Worm (Caenorhabditis elegans) whole organism, early embryonic: ENCODE measurements around the gene nhr-84.

ENCODE experiments used
- B0310.2 ChIP-seq: sonication (generic microtip); optimal IDR thresholded peaks from 2 replicates; lab custom pipeline; 2016; ENCODE audit warnings: mild to moderate bottlenecking, missing genetic modification characterization, missing compliant biosample characterization
- F13C5.2 ChIP-seq: sonication (generic microtip); optimal IDR thresholded peaks from 2 replicates; lab custom pipeline; 2017; ENCODE audit warnings: mild to moderate bottlenecking, missing genetic modification characterization, inconsistent platforms, missing compliant biosample characterization
- aly-1 ChIP-seq: sonication (generic microtip); optimal IDR thresholded peaks from 2 replicates; lab custom pipeline; 2016; ENCODE audit warnings: missing genetic modification characterization, missing compliant biosample characterization
- ama-1 ChIP-seq: fragments of 150-350 bp; optimal IDR thresholded peaks from 2 replicates; lab custom pipeline; 2014
- ceh-13 ChIP-seq: fragments of 200-800 bp; sonication (Bioruptor generic); optimal IDR thresholded peaks from 2 replicates; lab custom pipeline; 2018; ENCODE audit warnings: mild to moderate bottlenecking, missing genetic modification characterization, missing compliant biosample characterization
- ceh-36 ChIP-seq: sonication (generic microtip); optimal IDR thresholded peaks from 2 replicates; lab custom pipeline; 2016; ENCODE audit warnings: missing genetic modification characterization, inconsistent platforms, missing compliant biosample characterization
- ets-7 ChIP-seq: sonication (generic microtip); optimal IDR thresholded peaks from 2 replicates; lab custom pipeline; 2016; ENCODE audit warnings: missing genotype, missing genetic modification characterization, missing compliant biosample characterization
- flt-1 ChIP-seq: fragments of 200-800 bp; sonication (Bioruptor generic); IDR thresholded peaks from 2 replicates; pipeline ENCODE4 v1.3.6; 2022; ENCODE audit warnings: missing genetic modification characterization, missing compliant biosample characterization
- hmbx-1 ChIP-seq: sonication (generic microtip); optimal IDR thresholded peaks from 2 replicates; lab custom pipeline; 2016; ENCODE audit warnings: mild to moderate bottlenecking, missing genetic modification characterization, missing compliant biosample characterization
- hmg-4 ChIP-seq: fragments of 200-800 bp; sonication (Bioruptor generic); optimal IDR thresholded peaks from 2 replicates; lab custom pipeline; 2018; ENCODE audit warnings: mild to moderate bottlenecking, missing genetic modification characterization, missing compliant biosample characterization
- hnd-1 ChIP-seq: sonication (generic microtip); optimal IDR thresholded peaks from 2 replicates; lab custom pipeline; 2016; ENCODE audit warnings: missing genetic modification characterization, missing compliant biosample characterization
- pes-1 ChIP-seq: fragments of 200-800 bp; sonication (Bioruptor generic); IDR thresholded peaks from 2 replicates; pipeline ENCODE4 v1.3.6; 2022; ENCODE audit warnings: missing genetic modification reagents, missing genetic modification characterization, missing compliant biosample characterization
- scrt-1 ChIP-seq: fragments of 200-800 bp; sonication (Bioruptor generic); IDR thresholded peaks from 2 replicates; pipeline ENCODE4 v1.3.6; 2022; ENCODE audit warnings: missing genetic modification characterization, missing compliant biosample characterization
- sea-1 ChIP-seq: fragments of 200-800 bp; sonication (Bioruptor generic); conservative IDR thresholded peaks from 2 replicates; pipeline ENCODE4 v1.3.6; 2022; ENCODE audit warnings: missing genetic modification characterization, missing compliant biosample characterization
- tbx-11 ChIP-seq: fragments of 200-800 bp; sonication (Bioruptor generic); IDR thresholded peaks from 2 replicates; pipeline ENCODE4 v1.3.6; 2022; ENCODE audit warnings: missing genetic modification characterization, missing compliant biosample characterization
- tbx-37 ChIP-seq: fragments of 200-800 bp; sonication (Bioruptor generic); conservative IDR thresholded peaks from 2 replicates; pipeline ENCODE4 v1.3.6; 2022; ENCODE audit warnings: missing genetic modification reagents, missing genetic modification characterization, missing compliant biosample characterization
- tra-4 ChIP-seq: sonication (generic microtip); optimal IDR thresholded peaks from 2 replicates; lab custom pipeline; 2017; ENCODE audit warnings: missing genetic modification characterization, missing compliant biosample characterization

The nhr-84 gene

ce11 chrV:15887708-15888295 lies 8.4 kb upstream of the nhr-84 start:
- TF ChIP-seq hmbx-1 (tag; lab: Kevin White, UChicago) (no peak), pes-1 (GFP tag; lab: Robert Waterston, UW) (no peak), F13C5.2 (no peak), ceh-13 (GFP tag; lab: Kevin White, UChicago) (no peak), B0310.2 (tag; lab: Kevin White, UChicago) (no peak), sea-1 (no peak), tra-4 (no peak), tbx-37 (no peak), ceh-36 (tag; lab: Kevin White, UChicago) (no peak), flt-1 (GFP tag; lab: Robert Waterston, UW) (no peak), hmg-4 (GFP tag; lab: Kevin White, UChicago) (no peak), scrt-1 (no peak), tbx-11 (GFP tag; lab: Robert Waterston, UW) (no peak), ets-7 (tag; lab: Kevin White, UChicago) (no peak), aly-1 (tag; lab: Kevin White, UChicago) (no peak), ama-1 (lab: Kevin White, UChicago) (no peak), hnd-1 (tag; lab: Kevin White, UChicago) (no peak)

ce11 chrV:15885967-15886366 lies 6.6 kb upstream of the nhr-84 start, which contains the start of gene T06C12.9:
Gene T06C12.9 (minus strand): TSS chrV:15886067.
- TF ChIP-seq ets-7 (tag; lab: Kevin White, UChicago) (no peak), aly-1 (tag; lab: Kevin White, UChicago) (no peak), ceh-36 (tag; lab: Kevin White, UChicago) (no peak), tbx-11 (GFP tag; lab: Robert Waterston, UW) (no peak), pes-1 (GFP tag; lab: Robert Waterston, UW) (no peak), B0310.2 (tag; lab: Kevin White, UChicago) (no peak), ama-1 (lab: Kevin White, UChicago) (no peak), hmbx-1 (tag; lab: Kevin White, UChicago) (no peak), scrt-1 (no peak), F13C5.2 (no peak), hnd-1 (tag; lab: Kevin White, UChicago) (no peak)

- TF ChIP-seq hmg-4 (GFP tag; lab: Kevin White, UChicago) = no peak
- no peak for TF ChIP-seq tbx-11 (GFP tag; lab: Robert Waterston, UW)
- no peak for TF ChIP-seq flt-1 (GFP tag; lab: Robert Waterston, UW)
- TF ChIP-seq hnd-1 (tag; lab: Kevin White, UChicago) = no peak
- TF ChIP-seq pes-1 (GFP tag; lab: Robert Waterston, UW) = no peak
- no peak for TF ChIP-seq aly-1 (tag; lab: Kevin White, UChicago)
- no peak for TF ChIP-seq ceh-36 (tag; lab: Kevin White, UChicago)
- no peak for TF ChIP-seq ets-7 (tag; lab: Kevin White, UChicago)
- no peak for TF ChIP-seq tbx-37
- no peak for TF ChIP-seq hmbx-1 (tag; lab: Kevin White, UChicago)
- no peak for TF ChIP-seq F13C5.2
- no peak for TF ChIP-seq sea-1
- no peak for TF ChIP-seq B0310.2 (tag; lab: Kevin White, UChicago)
- no peak for TF ChIP-seq scrt-1
- TF ChIP-seq ceh-13 (GFP tag; lab: Kevin White, UChicago) = no peak
- TF ChIP-seq ama-1 (lab: Kevin White, UChicago) = no peak
- TF ChIP-seq tra-4 = no peak
These were observed 5.3 kb upstream of the nhr-84 start, which contains the start of gene oac-42 for ce11 chrV:15884698-15885097. Gene oac-42 (minus strand): TSS chrV:15884798.

DNA sequence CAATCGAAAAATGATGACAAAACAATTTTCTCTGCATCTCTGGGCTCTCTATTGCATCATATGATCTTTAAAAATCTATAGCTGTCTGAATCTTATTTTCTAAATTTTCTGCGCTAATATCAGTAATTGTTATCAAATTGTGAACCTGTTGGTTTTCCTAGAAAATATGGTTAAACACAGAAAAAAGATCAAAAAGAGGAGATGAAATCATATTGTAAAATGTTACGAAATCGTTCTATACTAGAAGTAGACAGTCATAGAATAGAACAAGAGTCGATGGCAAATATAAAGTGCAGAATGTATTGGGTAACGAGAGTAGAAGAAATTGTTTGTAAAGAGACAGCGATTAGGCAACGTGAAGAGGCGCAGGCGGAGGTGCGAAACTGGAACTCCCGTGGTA lies 1.3 kb upstream of the nhr-84 start:
- no peak for TF ChIP-seq tbx-37
- TF ChIP-seq hmbx-1 (tag; lab: Kevin White, UChicago) = no peak
- TF ChIP-seq hmg-4 (GFP tag; lab: Kevin White, UChicago) = no peak
- no peak for TF ChIP-seq flt-1 (GFP tag; lab: Robert Waterston, UW)
- no peak for TF ChIP-seq ama-1 (lab: Kevin White, UChicago)
- no peak for TF ChIP-seq B0310.2 (tag; lab: Kevin White, UChicago)
- no peak for TF ChIP-seq tra-4
- TF ChIP-seq pes-1 (GFP tag; lab: Robert Waterston, UW) = no peak
- no peak for TF ChIP-seq ceh-13 (GFP tag; lab: Kevin White, UChicago)
- TF ChIP-seq hnd-1 (tag; lab: Kevin White, UChicago) = no peak
- TF ChIP-seq aly-1 (tag; lab: Kevin White, UChicago) = no peak
- TF ChIP-seq ceh-36 (tag; lab: Kevin White, UChicago) = no peak
- no peak for TF ChIP-seq ets-7 (tag; lab: Kevin White, UChicago)
- no peak for TF ChIP-seq scrt-1
- TF ChIP-seq tbx-11 (GFP tag; lab: Robert Waterston, UW) = no peak
- no peak for TF ChIP-seq F13C5.2
- TF ChIP-seq sea-1 = no peak

- TF ChIP-seq aly-1 (tag; lab: Kevin White, UChicago) = no peak
- TF ChIP-seq B0310.2 (tag; lab: Kevin White, UChicago) = no peak
- no peak for TF ChIP-seq sea-1
- no peak for TF ChIP-seq tbx-11 (GFP tag; lab: Robert Waterston, UW)
- no peak for TF ChIP-seq ets-7 (tag; lab: Kevin White, UChicago)
- TF ChIP-seq F13C5.2 = no peak
- TF ChIP-seq tbx-37 = no peak
- no peak for TF ChIP-seq hmg-4 (GFP tag; lab: Kevin White, UChicago)
- no peak for TF ChIP-seq flt-1 (GFP tag; lab: Robert Waterston, UW)
- TF ChIP-seq ceh-13 (GFP tag; lab: Kevin White, UChicago) = no peak
- TF ChIP-seq hmbx-1 (tag; lab: Kevin White, UChicago) = no peak
- no peak for TF ChIP-seq pes-1 (GFP tag; lab: Robert Waterston, UW)
- TF ChIP-seq tra-4 = no peak
- TF ChIP-seq hnd-1 (tag; lab: Kevin White, UChicago) = no peak
- no peak for TF ChIP-seq ama-1 (lab: Kevin White, UChicago)
- no peak for TF ChIP-seq scrt-1
- TF ChIP-seq ceh-36 (tag; lab: Kevin White, UChicago) = no peak
These were observed 625 bp upstream of the nhr-84 start for ce11 chrV:15880033-15880432.

- TF ChIP-seq ceh-36 (tag; lab: Kevin White, UChicago) (no peak), ceh-13 (GFP tag; lab: Kevin White, UChicago) (no peak), F13C5.2 (no peak), scrt-1 (no peak), tbx-11 (GFP tag; lab: Robert Waterston, UW) (no peak), pes-1 (GFP tag; lab: Robert Waterston, UW) (no peak), hnd-1 (tag; lab: Kevin White, UChicago) (no peak), flt-1 (GFP tag; lab: Robert Waterston, UW) (no peak), hmbx-1 (tag; lab: Kevin White, UChicago) (no peak), tra-4 (no peak), hmg-4 (GFP tag; lab: Kevin White, UChicago) (no peak), ets-7 (tag; lab: Kevin White, UChicago) (no peak), aly-1 (tag; lab: Kevin White, UChicago) (no peak), B0310.2 (tag; lab: Kevin White, UChicago) (no peak), sea-1 (no peak), ama-1 (lab: Kevin White, UChicago) (no peak), tbx-37 (no peak)
These were observed 3.1 kb downstream of the nhr-84 start, which contains the start of gene nhr-102 for ce11 chrV:15876308-15876707. Gene nhr-102 (minus strand): TSS chrV:15876408.
